Worm (Caenorhabditis elegans): ENCODE measurements around the gene Y32H12A.7.

- TF ChIP-seq ama-1 (optimal IDR thresholded peaks at IDR 0.05) (no peak), lin-13 (GFP tag; optimal IDR thresholded peaks at IDR 0.05) (no peak), snpc-4 (tag; optimal IDR thresholded peaks at IDR 0.05) (no peak), lin-15B (tag; optimal IDR thresholded peaks at IDR 0.05) (peak; percentile 55)
These were observed 20.4 kb upstream of the Y32H12A.7 start, which contains the start of the genes W03A5.2 and Y32H12A.8 for ce11 chrIII:5405628-5406084.
